Worm (Caenorhabditis elegans) whole organism, young adult: ENCODE data around the gene trpp-6.

ENCODE experiments used
- B0019.2 ChIP-seq: fragments of 200-800 bp; sonication (Bioruptor generic); conservative IDR thresholded peaks from 2 replicates; pipeline ENCODE4 v1.3.6; 2022; ENCODE audit warnings: missing genetic modification reagents, missing genetic modification characterization, missing compliant biosample characterization
- B0261.1 ChIP-seq: sonication (generic microtip); optimal IDR thresholded peaks from 2 replicates; lab custom pipeline; 2016; ENCODE audit warnings: mild to moderate bottlenecking, missing genetic modification characterization, moderate library complexity, missing compliant biosample characterization
- C17E4.6 ChIP-seq: fragments of 200-800 bp; sonication (Bioruptor generic); IDR thresholded peaks from 2 replicates; pipeline ENCODE4 v1.3.6; 2022; ENCODE audit warnings: missing genetic modification reagents, missing genetic modification characterization, missing compliant biosample characterization
- D2030.7 ChIP-seq: fragments of 200-800 bp; sonication (Bioruptor generic); IDR thresholded peaks from 2 replicates; pipeline ENCODE4 v1.3.6; 2022; ENCODE audit warnings: missing genetic modification reagents, missing genetic modification characterization, missing compliant biosample characterization
- F10E7.11 ChIP-seq: sonication (generic microtip); optimal IDR thresholded peaks from 2 replicates; lab custom pipeline; 2017; ENCODE audit warnings: mild to moderate bottlenecking, missing genetic modification characterization, moderate library complexity, missing compliant biosample characterization
- F23B12.7 ChIP-seq: sonication (generic microtip); optimal IDR thresholded peaks from 2 replicates; lab custom pipeline; 2017; ENCODE audit warnings: missing genetic modification characterization, mild to moderate bottlenecking, missing compliant biosample characterization, antibody characterized with exemption, moderate library complexity; ENCODE audit not compliant: insufficient read depth
- F39B2.1 ChIP-seq: fragments of 200-800 bp; sonication (Bioruptor generic); IDR thresholded peaks from 2 replicates; pipeline ENCODE4 v1.3.6; 2022; ENCODE audit warnings: missing genetic modification reagents, missing genetic modification characterization, missing compliant biosample characterization
- F49E8.2 ChIP-seq: sonication (generic microtip); optimal IDR thresholded peaks from 3 replicates; lab custom pipeline; 2017; ENCODE audit warnings: missing genetic modification characterization, mild to moderate bottlenecking, missing compliant biosample characterization, antibody characterized with exemption, moderate library complexity; ENCODE audit not compliant: insufficient read depth
- K12H6.12 ChIP-seq: fragments of 200-800 bp; sonication (Bioruptor generic); optimal IDR thresholded peaks from 2 replicates; lab custom pipeline; 2018; ENCODE audit warnings: mild to moderate bottlenecking, missing genetic modification characterization, missing compliant biosample characterization
- T07F8.4 ChIP-seq: sonication (generic microtip); optimal IDR thresholded peaks from 2 replicates; lab custom pipeline; 2016; ENCODE audit warnings: mild to moderate bottlenecking, missing genetic modification characterization, moderate library complexity, missing compliant biosample characterization
- T26A5.8 ChIP-seq: sonication (generic microtip); optimal IDR thresholded peaks from 2 replicates; lab custom pipeline; 2016; ENCODE audit warnings: missing genetic modification characterization, missing compliant biosample characterization
- Y53F4B.3 ChIP-seq: fragments of 200-800 bp; sonication (Bioruptor generic); IDR thresholded peaks from 2 replicates; pipeline ENCODE4 v1.3.6; 2022; ENCODE audit warnings: missing genetic modification reagents, missing genetic modification characterization, missing compliant biosample characterization
- Y79H2A.3 ChIP-seq: fragments of 200-800 bp; sonication (Bioruptor generic); conservative IDR thresholded peaks from 2 replicates; pipeline ENCODE4 v1.3.6; 2022; ENCODE audit warnings: missing genetic modification reagents, missing genetic modification characterization, missing compliant biosample characterization
- Y95B8A.8 ChIP-seq: fragments of 200-800 bp; sonication (Bioruptor generic); IDR thresholded peaks from 2 replicates; pipeline ENCODE4 v1.3.6; 2022; ENCODE audit warnings: missing genetic modification reagents, missing genetic modification characterization, missing compliant biosample characterization
- akir-1 ChIP-seq: fragments of 200-800 bp; sonication (Bioruptor generic); optimal IDR thresholded peaks from 2 replicates; lab custom pipeline; 2018; ENCODE audit warnings: mild to moderate bottlenecking, missing genetic modification characterization, moderate library complexity, missing compliant biosample characterization
- aptf-3 ChIP-seq: fragments of 200-800 bp; sonication (Bioruptor generic); IDR thresholded peaks from 2 replicates; pipeline ENCODE4 v1.3.6; 2022; ENCODE audit warnings: missing genetic modification characterization, missing compliant biosample characterization
- athp-1 ChIP-seq: sonication (generic microtip); optimal IDR thresholded peaks from 2 replicates; lab custom pipeline; 2017; ENCODE audit warnings: mild to moderate bottlenecking, missing genetic modification characterization, missing compliant biosample characterization
- attf-3 ChIP-seq: fragments of 200-800 bp; sonication (Bioruptor generic); conservative IDR thresholded peaks from 2 replicates; pipeline ENCODE4 v1.3.6; 2022; ENCODE audit warnings: missing genetic modification reagents, missing genetic modification characterization, missing compliant biosample characterization
- attf-6 ChIP-seq: fragments of 200-800 bp; sonication (Bioruptor generic); IDR thresholded peaks from 2 replicates; pipeline ENCODE4 v1.3.6; 2022; ENCODE audit warnings: missing genetic modification reagents, missing genetic modification characterization, missing compliant biosample characterization
- cebp-1 ChIP-seq, 2 experiments: fragments of 200-800 bp in 1 of 2; sonication (Bioruptor generic) in 1 of 2; sonication (generic microtip) in 1 of 2; IDR thresholded peaks in 1 of 2; optimal IDR thresholded peaks in 1 of 2; 2 replicates each; pipeline versions ENCODE4 v1.3.6 to Lab custom; 2017 to 2022; ENCODE audit warnings: missing compliant biosample characterization in 2 of 2, missing genetic modification characterization in 2 of 2, mild to moderate bottlenecking in 1 of 2, missing genetic modification reagents in 1 of 2, moderate library complexity in 1 of 2
- ceh-100 ChIP-seq: fragments of 200-800 bp; sonication (Bioruptor generic); IDR thresholded peaks from 2 replicates; pipeline ENCODE4 v1.3.6; 2022; ENCODE audit warnings: missing genetic modification reagents, missing genetic modification characterization, missing compliant biosample characterization
- ceh-40 ChIP-seq: fragments of 200-800 bp; sonication (Bioruptor generic); IDR thresholded peaks from 2 replicates; pipeline ENCODE4 v1.3.6; 2022; ENCODE audit warnings: missing genetic modification characterization, missing compliant biosample characterization
- ceh-58 ChIP-seq: fragments of 200-800 bp; sonication (Bioruptor generic); IDR thresholded peaks from 2 replicates; pipeline ENCODE4 v1.3.6; 2022; ENCODE audit warnings: missing genetic modification characterization, missing compliant biosample characterization
- ceh-79 ChIP-seq: sonication (generic microtip); optimal IDR thresholded peaks from 2 replicates; lab custom pipeline; 2017; ENCODE audit warnings: mild to moderate bottlenecking, missing genetic modification characterization, missing compliant biosample characterization
- ceh-91 ChIP-seq: fragments of 200-800 bp; sonication (Bioruptor generic); IDR thresholded peaks from 2 replicates; pipeline ENCODE4 v1.3.6; 2022; ENCODE audit warnings: missing genetic modification reagents, missing genetic modification characterization, missing compliant biosample characterization
- dox-1 ChIP-seq: fragments of 200-800 bp; sonication (Bioruptor generic); IDR thresholded peaks from 2 replicates; pipeline ENCODE4 v1.3.6; 2022; ENCODE audit warnings: missing genetic modification reagents, missing genetic modification characterization, missing compliant biosample characterization
- ekl-4 ChIP-seq: fragments of 200-800 bp; sonication (Bioruptor generic); IDR thresholded peaks from 2 replicates; pipeline ENCODE4 v1.3.6; 2022; ENCODE audit warnings: missing genetic modification reagents, missing genetic modification characterization, missing compliant biosample characterization
- fkh-3 ChIP-seq: sonication (generic microtip); optimal IDR thresholded peaks from 2 replicates; lab custom pipeline; 2016; ENCODE audit warnings: mild to moderate bottlenecking, missing genetic modification characterization, missing compliant biosample characterization
- hlh-12 ChIP-seq: sonication (generic microtip); optimal IDR thresholded peaks from 2 replicates; lab custom pipeline; 2016; ENCODE audit warnings: missing genetic modification characterization, missing compliant biosample characterization
- hmg-20 ChIP-seq: fragments of 200-800 bp; sonication (Bioruptor generic); IDR thresholded peaks from 2 replicates; pipeline ENCODE4 v1.3.6; 2022; ENCODE audit warnings: missing genetic modification reagents, missing genetic modification characterization, missing compliant biosample characterization
- lin-35 ChIP-seq, 3 experiments: fragments of 150-350 bp in 2 of 3; sonication (generic microtip) in 1 of 3; optimal IDR thresholded peaks; 2 replicates each; lab custom pipeline; 2014 to 2018; ENCODE audit warnings: missing biosample characterization in 3 of 3, missing genetic modification characterization in 3 of 3, missing genetic modification reagents in 3 of 3
- lir-1 ChIP-seq: fragments of 200-800 bp; sonication (Bioruptor generic); conservative IDR thresholded peaks from 2 replicates; pipeline ENCODE4 v1.3.6; 2022; ENCODE audit warnings: missing genetic modification reagents, missing genetic modification characterization, missing compliant biosample characterization
- madf-10 ChIP-seq: sonication (generic microtip); optimal IDR thresholded peaks from 2 replicates; lab custom pipeline; 2016; ENCODE audit warnings: mild to moderate bottlenecking, missing genetic modification characterization, missing compliant biosample characterization
- mcd-1 ChIP-seq: fragments of 200-800 bp; sonication (Bioruptor generic); IDR thresholded peaks from 2 replicates; pipeline ENCODE4 v1.3.6; 2022; ENCODE audit warnings: missing genetic modification reagents, missing genetic modification characterization, missing compliant biosample characterization
- mxl-1 ChIP-seq: sonication (generic microtip); optimal IDR thresholded peaks from 2 replicates; lab custom pipeline; 2016; ENCODE audit warnings: missing genetic modification characterization, missing compliant biosample characterization
- nhr-120 ChIP-seq: fragments of 200-800 bp; sonication (Bioruptor generic); IDR thresholded peaks from 2 replicates; pipeline ENCODE4 v1.3.6; 2022; ENCODE audit warnings: missing genetic modification characterization, missing compliant biosample characterization
- nhr-90 ChIP-seq: sonication (generic microtip); optimal IDR thresholded peaks from 2 replicates; lab custom pipeline; 2016; ENCODE audit warnings: missing genotype, mild to moderate bottlenecking, missing genetic modification characterization, missing compliant biosample characterization
- pha-4 ChIP-seq: fragments of 150-350 bp; sonication (generic microtip); optimal IDR thresholded peaks from 2 replicates; lab custom pipeline; 2014; ENCODE audit warnings: missing biosample characterization, missing genetic modification reagents, missing genetic modification characterization
- snpc-1.3 ChIP-seq: sonication (generic microtip); optimal IDR thresholded peaks from 2 replicates; lab custom pipeline; 2017; ENCODE audit warnings: missing genetic modification characterization, mild to moderate bottlenecking, missing compliant biosample characterization, antibody characterized with exemption, moderate library complexity, missing genotype, missing genetic modification reagents; ENCODE audit not compliant: insufficient read depth
- snpc-4 ChIP-seq, 5 experiments: fragments of 150-350 bp in 1 of 5; sonication (generic microtip) in 4 of 5; optimal IDR thresholded peaks; 2 replicates each; lab custom pipeline; 2014 to 2018; ENCODE audit warnings: missing genetic modification characterization in 5 of 5, missing biosample characterization in 3 of 5, antibody characterized with exemption in 2 of 5, mild to moderate bottlenecking in 2 of 5, missing compliant biosample characterization in 2 of 5, missing genotype in 2 of 5, moderate library complexity in 2 of 5, missing genetic modification reagents in 1 of 5
- tlf-1 ChIP-seq: fragments of 200-800 bp; sonication (Bioruptor generic); optimal IDR thresholded peaks from 2 replicates; lab custom pipeline; 2018; ENCODE audit warnings: mild to moderate bottlenecking, missing genetic modification characterization, missing compliant biosample characterization
- unc-130 ChIP-seq: sonication (generic microtip); optimal IDR thresholded peaks from 2 replicates; lab custom pipeline; 2016; ENCODE audit warnings: missing genetic modification reagents, missing genetic modification characterization, missing compliant biosample characterization
- ztf-18 ChIP-seq: sonication (generic microtip); optimal IDR thresholded peaks from 2 replicates; lab custom pipeline; 2016; ENCODE audit warnings: missing genotype, mild to moderate bottlenecking, missing genetic modification characterization, missing compliant biosample characterization
- ztf-22 ChIP-seq: fragments of 200-800 bp; sonication (Bioruptor generic); optimal IDR thresholded peaks from 2 replicates; lab custom pipeline; 2018; ENCODE audit warnings: mild to moderate bottlenecking, missing genetic modification characterization, moderate library complexity, missing compliant biosample characterization
- ztf-25 ChIP-seq: fragments of 200-800 bp; sonication (Bioruptor generic); IDR thresholded peaks from 2 replicates; pipeline ENCODE4 v1.3.6; 2022; ENCODE audit warnings: missing genetic modification reagents, missing genetic modification characterization, missing compliant biosample characterization
- ztf-26 ChIP-seq: sonication (generic microtip); optimal IDR thresholded peaks from 2 replicates; lab custom pipeline; 2017; ENCODE audit warnings: missing genetic modification characterization, missing compliant biosample characterization
- ztf-28 ChIP-seq: fragments of 200-800 bp; sonication (Bioruptor generic); IDR thresholded peaks from 2 replicates; pipeline ENCODE4 v1.3.6; 2022; ENCODE audit warnings: missing genetic modification reagents, missing genetic modification characterization, missing compliant biosample characterization

trpp-6 gene

ce11 chrV:10023062-10023536 is 31.4 kb downstream of the trpp-6 start (continued):
- TF ChIP-seq C17E4.6 (GFP tag; lab: Robert Waterston, UW) (peak; percentile 61; the same call in 1 of the 2 replicates), D2030.7 (GFP tag; lab: Robert Waterston, UW) (peak; percentile 93), attf-3 (GFP tag; lab: Robert Waterston, UW) (no peak), T07F8.4 (tag; lab: Kevin White, UChicago) (no peak), B0019.2 (GFP tag; lab: Robert Waterston, UW) (peak; percentile 59; the same call in 1 of the 2 replicates), hmg-20 (GFP tag; lab: Robert Waterston, UW) (no peak), ztf-25 (GFP tag; lab: Robert Waterston, UW) (peak; percentile 63; the same call in 1 of the 2 replicates), ztf-18 (tag; lab: Kevin White, UChicago) (no peak), ceh-79 (no peak), cebp-1 (GFP tag; IDR thresholded peaks at IDR 0.05; lab: Robert Waterston, UW) (no peak), cebp-1 (tag; optimal IDR thresholded peaks at IDR 0.05; lab: Kevin White, UChicago) (peak; percentile 3), F10E7.11 (tag; lab: Kevin White, UChicago) (no peak), fkh-3 (tag; lab: Kevin White, UChicago) (no peak), ztf-22 (no peak), mcd-1 (no peak), ztf-26 (tag; lab: Kevin White, UChicago) (no peak), ceh-91 (GFP tag; lab: Robert Waterston, UW) (peak; percentile 41), F39B2.1 (GFP tag; lab: Robert Waterston, UW) (no peak), tlf-1 (GFP tag; lab: Kevin White, UChicago) (peak; percentile 62), snpc-4 (GFP tag; optimal IDR thresholded peaks at IDR 0.05; lab: Kevin White, UChicago) (peak; percentile 70), snpc-4 (tag; optimal IDR thresholded peaks at IDR 0.05; lab: Kevin White, UChicago) (peak in 3 of 4 experiments; percentile 17 to 69 (median 41)), F23B12.7 (tag; lab: Kevin White, UChicago) (peak; percentile 58), nhr-120 (GFP tag; lab: Robert Waterston, UW) (no peak), ceh-100 (GFP tag; lab: Robert Waterston, UW) (no peak), ceh-40 (GFP tag; lab: Robert Waterston, UW) (no peak), unc-130 (GFP tag; lab: Kevin White, UChicago) (peak; percentile 97), akir-1 (GFP tag; lab: Kevin White, UChicago) (no peak), F49E8.2 (tag; lab: Kevin White, UChicago) (peak; percentile 82), ekl-4 (no peak), attf-6 (peak; percentile 78; the same call in 1 of the 2 replicates), athp-1 (tag; lab: Kevin White, UChicago) (no peak), Y53F4B.3 (GFP tag; lab: Robert Waterston, UW) (0 out of 2 replicates have a peak, but pooled peaks have one; percentile 37), lin-35 (GFP tag; optimal IDR thresholded peaks at IDR 0.05; lab: Kevin White, UChicago) (peak in 1 of 3 experiments; percentile 20), dox-1 (GFP tag; lab: Robert Waterston, UW) (no peak), T26A5.8 (tag; lab: Kevin White, UChicago) (no peak), Y95B8A.8 (GFP tag; lab: Robert Waterston, UW) (peak; percentile 97), nhr-90 (tag; lab: Kevin White, UChicago) (no peak), snpc-1.3 (tag; lab: Kevin White, UChicago) (peak; percentile 88), ztf-28 (no peak), madf-10 (tag; lab: Kevin White, UChicago) (no peak), lir-1 (GFP tag; lab: Robert Waterston, UW) (no peak), ceh-58 (GFP tag; lab: Robert Waterston, UW) (no peak), mxl-1 (tag; lab: Kevin White, UChicago) (no peak), B0261.1 (tag; lab: Kevin White, UChicago) (no peak), hlh-12 (tag; lab: Kevin White, UChicago) (no peak), K12H6.12 (tag; lab: Kevin White, UChicago) (no peak), pha-4 (tag; lab: Kevin White, UChicago) (no peak), Y79H2A.3 (GFP tag; lab: Robert Waterston, UW) (peak; percentile 98), aptf-3 (GFP tag; lab: Robert Waterston, UW) (no peak)
